Worm (Caenorhabditis elegans): ENCODE results near the gene ugt-40.

- no peak for TF ChIP-seq unc-86 (tag; optimal IDR thresholded peaks at IDR 0.05)
- TF ChIP-seq nhr-11 (tag; optimal IDR thresholded peaks at IDR 0.05), result no peak
- TF ChIP-seq unc-55 (GFP tag; optimal IDR thresholded peaks at IDR 0.05), result no peak
- no peak for TF ChIP-seq sdc-2 (tag; optimal IDR thresholded peaks at IDR 0.05)
- TF ChIP-seq ama-1 (optimal IDR thresholded peaks at IDR 0.05), result no peak
- no peak for TF ChIP-seq syd-9 (tag; optimal IDR thresholded peaks at IDR 0.05)
- no peak for TF ChIP-seq sox-4 (tag; optimal IDR thresholded peaks at IDR 0.05)
- no peak for TF ChIP-seq pha-4 (tag; optimal IDR thresholded peaks at IDR 0.05)
- no peak for TF ChIP-seq dve-1 (tag; optimal IDR thresholded peaks at IDR 0.05)
- TF ChIP-seq gmeb-2 (tag; optimal IDR thresholded peaks at IDR 0.05), result no peak
Measured at ce11 chrV:7147370-7147769, 5.6 kb upstream of the ugt-40 start, which contains the start of gene ugt-38.
